Fruit fly (Drosophila melanogaster) whole organism, embryonic: ENCODE measurements around the gene CG32176.
A peak's percentile ranks its signal among the peaks of the same experiment; 100 is the strongest.

ENCODE experiments used
- ATbp ChIP-seq: fragments of 200-800 bp; sonication (Bioruptor generic); optimal IDR thresholded peaks from 2 replicates; lab custom pipeline; 2017; ENCODE audit warnings: missing biosample characterization, mild to moderate bottlenecking, missing genetic modification characterization, missing genetic modification reagents
- B-H1 ChIP-seq: fragments of 200-800 bp; sonication (Bioruptor generic); IDR thresholded peaks from 3 replicates; pipeline ENCODE4 v1.3.6; 2022; ENCODE audit warnings: missing biosample characterization, missing genetic modification characterization
- Bdp1 ChIP-seq: fragments of 200-800 bp; sonication (Bioruptor generic); optimal IDR thresholded peaks from 3 replicates; lab custom pipeline; 2016; ENCODE audit warnings: missing biosample characterization, missing genetic modification characterization
- CG11456 ChIP-seq: fragments of 200-800 bp; sonication (Bioruptor generic); IDR thresholded peaks from 3 replicates; pipeline ENCODE4 v1.3.6; 2022; ENCODE audit warnings: missing biosample characterization, missing genetic modification characterization
- CG14667 ChIP-seq: fragments of 200-800 bp; sonication (Bioruptor generic); IDR thresholded peaks from 2 replicates; pipeline ENCODE4 v1.3.6; 2022; ENCODE audit warnings: missing biosample characterization, missing genetic modification characterization
- CG30431 ChIP-seq: fragments of 200-800 bp; sonication (Bioruptor generic); optimal IDR thresholded peaks from 2 replicates; lab custom pipeline; 2017; ENCODE audit warnings: missing biosample characterization, missing genetic modification characterization
- CG3065 ChIP-seq: fragments of 200-800 bp; sonication (Bioruptor generic); optimal IDR thresholded peaks from 2 replicates; lab custom pipeline; 2016; ENCODE audit warnings: missing biosample characterization, missing genetic modification characterization
- CG32772 ChIP-seq: fragments of 200-800 bp; sonication (Bioruptor generic); IDR thresholded peaks from 2 replicates; pipeline ENCODE4 v1.3.6; 2022; ENCODE audit warnings: missing biosample characterization, missing genetic modification characterization
- CG34376 ChIP-seq: fragments of 200-800 bp; sonication (Bioruptor generic); optimal IDR thresholded peaks from 2 replicates; lab custom pipeline; 2018; ENCODE audit warnings: missing biosample characterization, mild to moderate bottlenecking, missing genetic modification characterization
- CG34422 ChIP-seq: fragments of 200-800 bp; sonication (Bioruptor generic); IDR thresholded peaks from 3 replicates; pipeline ENCODE4 v1.3.6; 2022; ENCODE audit warnings: missing biosample characterization, missing genetic modification characterization
- CG3847 ChIP-seq: fragments of 200-800 bp; sonication (Bioruptor generic); IDR thresholded peaks from 2 replicates; pipeline ENCODE4 v1.3.6; 2022; ENCODE audit warnings: missing biosample characterization, missing genetic modification characterization
- CG4617 ChIP-seq: fragments of 200-800 bp; sonication (Bioruptor generic); optimal IDR thresholded peaks from 3 replicates; lab custom pipeline; 2016; ENCODE audit warnings: missing biosample characterization, missing genetic modification characterization, borderline replicate concordance
- CG6175 ChIP-seq: fragments of 200-800 bp; sonication (Bioruptor generic); IDR thresholded peaks from 3 replicates; pipeline ENCODE4 v1.3.6; 2022; ENCODE audit warnings: missing biosample characterization, missing genetic modification characterization
- CG8388 ChIP-seq: fragments of 200-800 bp; sonication (Bioruptor generic); optimal IDR thresholded peaks from 2 replicates; lab custom pipeline; 2019; ENCODE audit warnings: missing biosample characterization, mild to moderate bottlenecking, missing genetic modification characterization, moderate library complexity
- Deaf1 ChIP-seq: fragments of 200-800 bp; optimal IDR thresholded peaks from 3 replicates; lab custom pipeline; 2019; ENCODE audit warnings: missing biosample characterization, mild to moderate bottlenecking, missing genetic modification characterization, moderate library complexity
- Dfd ChIP-seq, 2 experiments: fragments of >200 bp; optimal IDR thresholded peaks; 2 replicates each; lab custom pipeline; 2017; ENCODE audit warnings: missing biosample characterization in 2 of 2, missing genetic modification characterization in 2 of 2
- Dll ChIP-seq: fragments of 200-800 bp; sonication (Bioruptor generic); IDR thresholded peaks from 4 replicates; pipeline ENCODE4 v1.3.6; 2022; ENCODE audit warnings: missing biosample characterization, missing genetic modification characterization; ENCODE audit not compliant: partially characterized antibody
- ERR ChIP-seq: fragments of 200-800 bp; sonication (Bioruptor generic); optimal IDR thresholded peaks from 2 replicates; lab custom pipeline; 2016; ENCODE audit warnings: missing biosample characterization, missing genetic modification characterization
- Ets65A ChIP-seq: fragments of 200-800 bp; sonication (Bioruptor generic); peaks from one replicate; lab custom pipeline; 2016; ENCODE audit warnings: missing biosample characterization, missing genetic modification characterization
- Hr51 ChIP-seq, 2 experiments: fragments of 200-800 bp; sonication (Bioruptor generic); optimal IDR thresholded peaks; 2 replicates in 1 of 2; 3 replicates in 1 of 2; lab custom pipeline; 2016 to 2018; ENCODE audit warnings: missing biosample characterization in 2 of 2, missing genetic modification characterization in 2 of 2, mild to moderate bottlenecking in 1 of 2, moderate library complexity in 1 of 2
- Kr ChIP-seq: fragments of 200-800 bp; sonication (Bioruptor generic); optimal IDR thresholded peaks from 2 replicates; lab custom pipeline; 2017; ENCODE audit warnings: missing biosample characterization, mild to moderate bottlenecking, missing genetic modification characterization
- Lpt ChIP-seq: fragments of >200 bp; optimal IDR thresholded peaks from 2 replicates; lab custom pipeline; 2018; ENCODE audit warnings: missing biosample characterization, missing genetic modification characterization
- Max ChIP-seq: fragments of 200-800 bp; sonication (Bioruptor generic); optimal IDR thresholded peaks from 2 replicates; lab custom pipeline; 2016; ENCODE audit warnings: missing biosample characterization, mild to moderate bottlenecking, missing genetic modification characterization
- Med ChIP-seq: fragments of 200-800 bp; sonication (Bioruptor generic); peaks from one replicate; lab custom pipeline; 2016; ENCODE audit warnings: missing biosample characterization, missing genetic modification characterization, mild to moderate bottlenecking, inconsistent platforms, moderate library complexity
- Myb ChIP-seq: fragments of 200-800 bp; sonication (Bioruptor generic); optimal IDR thresholded peaks from 2 replicates; lab custom pipeline; 2016; ENCODE audit warnings: missing biosample characterization, missing genetic modification characterization
- Six4 ChIP-seq: fragments of 200-800 bp; sonication (Bioruptor generic); optimal IDR thresholded peaks from 2 replicates; lab custom pipeline; 2016; ENCODE audit warnings: missing biosample characterization, missing genetic modification characterization
- Xrp1 ChIP-seq: fragments of 200-800 bp; sonication (Bioruptor generic); IDR thresholded peaks from 2 replicates; pipeline ENCODE4 v1.3.6; 2022; ENCODE audit warnings: missing biosample characterization, missing genetic modification characterization
- abd-A ChIP-seq: fragments of 200-800 bp; sonication (Bioruptor generic); optimal IDR thresholded peaks from 3 replicates; lab custom pipeline; 2019; ENCODE audit warnings: missing biosample characterization, mild to moderate bottlenecking, missing genetic modification characterization, moderate library complexity
- ac ChIP-seq: fragments of 200-800 bp; sonication (Bioruptor generic); optimal IDR thresholded peaks from 3 replicates; lab custom pipeline; 2017; ENCODE audit warnings: missing biosample characterization, mild to moderate bottlenecking, missing genetic modification characterization
- az2 ChIP-seq: fragments of 200-800 bp; sonication (Bioruptor generic); optimal IDR thresholded peaks from 3 replicates; lab custom pipeline; 2016; ENCODE audit warnings: missing biosample characterization, missing genetic modification characterization
- chinmo ChIP-seq: fragments of 200-800 bp; sonication (Bioruptor generic); IDR thresholded peaks from 4 replicates; pipeline ENCODE4 v1.3.6; 2022; ENCODE audit warnings: missing biosample characterization, missing genetic modification characterization; ENCODE audit not compliant: partially characterized antibody
- ci ChIP-seq: fragments of 200-800 bp; sonication (Bioruptor generic); IDR thresholded peaks from 3 replicates; pipeline ENCODE4 v1.3.6; 2022; ENCODE audit warnings: missing biosample characterization, missing genetic modification characterization
- croc ChIP-seq: fragments of 200-800 bp; sonication (Bioruptor generic); conservative IDR thresholded peaks from 3 replicates; pipeline ENCODE4 v1.3.6; 2022; ENCODE audit warnings: missing biosample characterization, missing genetic modification characterization
- crol ChIP-seq: fragments of 200-800 bp; sonication (Bioruptor generic); IDR thresholded peaks from 2 replicates; pipeline ENCODE4 v1.3.6; 2022; ENCODE audit warnings: missing biosample characterization, missing genetic modification characterization
- dimm ChIP-seq: fragments of 200-800 bp; sonication (Bioruptor generic); IDR thresholded peaks from 2 replicates; pipeline ENCODE4 v1.3.6; 2022; ENCODE audit warnings: missing biosample characterization, missing genetic modification characterization
- gcm2 ChIP-seq: fragments of 200-800 bp; sonication (Bioruptor generic); optimal IDR thresholded peaks from 2 replicates; lab custom pipeline; 2016; ENCODE audit warnings: missing biosample characterization, missing genetic modification characterization
- lbe ChIP-seq: fragments of 200-800 bp; sonication (Bioruptor generic); optimal IDR thresholded peaks from 2 replicates; lab custom pipeline; 2016; ENCODE audit warnings: missing biosample characterization, mild to moderate bottlenecking, missing genetic modification characterization
- prd ChIP-seq, 3 experiments: fragments of >200 bp in 2 of 3; fragments of 200-800 bp in 1 of 3; sonication (Bioruptor generic) in 1 of 3; optimal IDR thresholded peaks in 2 of 3; IDR thresholded peaks in 1 of 3; 2 replicates in 2 of 3; 3 replicates in 1 of 3; pipeline versions ENCODE4 v1.3.6 to Lab custom; 2017 to 2022; ENCODE audit warnings: missing biosample characterization in 1 of 3, missing genetic modification characterization in 1 of 3
- sd ChIP-seq: fragments of 200-800 bp; sonication (Bioruptor generic); optimal IDR thresholded peaks from 3 replicates; lab custom pipeline; 2018; ENCODE audit warnings: missing biosample characterization, mild to moderate bottlenecking, missing genetic modification characterization, moderate library complexity
- sima ChIP-seq: fragments of 200-800 bp; sonication (Bioruptor generic); optimal IDR thresholded peaks from 2 replicates; lab custom pipeline; 2016; ENCODE audit warnings: missing biosample characterization, missing genetic modification characterization
- sr ChIP-seq: fragments of 200-800 bp; sonication (Bioruptor generic); IDR thresholded peaks from 3 replicates; pipeline ENCODE4 v1.3.6; 2022; ENCODE audit warnings: missing biosample characterization, missing genetic modification characterization
- stwl ChIP-seq: fragments of 200-800 bp; sonication (Bioruptor generic); optimal IDR thresholded peaks from 3 replicates; lab custom pipeline; 2018; ENCODE audit warnings: missing biosample characterization, mild to moderate bottlenecking, missing genetic modification characterization, moderate library complexity
- zf30C ChIP-seq: fragments of 200-800 bp; sonication (Bioruptor generic); optimal IDR thresholded peaks from 3 replicates; lab custom pipeline; 2018; ENCODE audit warnings: missing biosample characterization, mild to moderate bottlenecking, missing genetic modification characterization
- zfh1 ChIP-seq: fragments of 200-800 bp; sonication (Bioruptor generic); IDR thresholded peaks from 3 replicates; pipeline ENCODE4 v1.3.6; 2022; ENCODE audit warnings: missing biosample characterization, missing genetic modification characterization

Gene CG32176

dm6 chr3L:17394435-17395017 lies 39.1 kb upstream of the CG32176 start (continued):
- no peak for TF ChIP-seq ac
- no peak for TF ChIP-seq Lpt (GFP tag; lab: Kevin White, UChicago)

- TF ChIP-seq Bdp1 (GFP tag; lab: Kevin White, UChicago) (no peak), Deaf1 (no peak), sd (tag; lab: Kevin White, UChicago) (peak; percentile 7), ERR (no peak), abd-A (peak; percentile 81), Max (GFP tag; lab: Kevin White, UChicago) (no peak), Xrp1 (GFP tag; lab: Robert Waterston, UW) (no peak), az2 (GFP tag; lab: Kevin White, UChicago) (no peak), ci (GFP tag; lab: Robert Waterston, UW) (no peak), Dll (GFP tag; lab: Robert Waterston, UW) (no peak)
- TF ChIP-seq, all 482 proteins: peak for 2
Measured at dm6 chr3L:17399014-17399413, 34.7 kb upstream of the CG32176 start.

dm6 chr3L:17400911-17401310 lies 32.8 kb upstream of the CG32176 start:
- TF ChIP-seq Kr (GFP tag; lab: Kevin White, UChicago) = no peak
- no peak for TF ChIP-seq stwl
- no peak for TF ChIP-seq CG14667 (GFP tag; lab: Robert Waterston, UW)
- TF ChIP-seq CG34376 (GFP tag; lab: Kevin White, UChicago) = no peak
- TF ChIP-seq Six4 (GFP tag; lab: Kevin White, UChicago) = no peak

dm6 chr3L:17401411-17401810 lies 32.3 kb upstream of the CG32176 start:
- TF ChIP-seq CG34422 = no peak
- peak; percentile 34; the same call in 1 of the 2 replicates for TF ChIP-seq crol (GFP tag; lab: Robert Waterston, UW)
- 0 out of 3 replicates have a peak, but pooled peaks have one; percentile 21 for TF ChIP-seq CG6175 (GFP tag; lab: Robert Waterston, UW)
- TF ChIP-seq sr (GFP tag; lab: Robert Waterston, UW) = 0 out of 3 replicates have a peak, but pooled peaks have one; percentile 9
- no peak for TF ChIP-seq Myb
- TF ChIP-seq chinmo (GFP tag; lab: Robert Waterston, UW) = 0 out of 4 replicates have a peak, but pooled peaks have one; percentile 25
- TF ChIP-seq CG11456 (GFP tag; lab: Robert Waterston, UW) = 0 out of 3 replicates have a peak, but pooled peaks have one; percentile 3
- peak; percentile 83 for TF ChIP-seq Ets65A (GFP tag; lab: Kevin White, UChicago)
- TF ChIP-seq Med = peak; percentile 63
- no peak for TF ChIP-seq ATbp (GFP tag; lab: Kevin White, UChicago)
- TF ChIP-seq gcm2 (GFP tag; lab: Kevin White, UChicago) = no peak

- TF ChIP-seq B-H1 (no peak), CG30431 (GFP tag; lab: Kevin White, UChicago) (no peak), Hr51 (GFP tag; optimal IDR thresholded peaks at IDR 0.05; lab: Kevin White, UChicago) (no peak), prd (optimal IDR thresholded peaks at IDR 0.05; lab: Kevin White, UChicago) (no peak), prd (GFP tag; IDR thresholded peaks at IDR 0.05; lab: Robert Waterston, UW) (no peak), CG4617 (GFP tag; lab: Kevin White, UChicago) (no peak), CG8388 (GFP tag; lab: Kevin White, UChicago) (peak; percentile 65), zf30C (GFP tag; lab: Kevin White, UChicago) (no peak), zfh1 (GFP tag; lab: Robert Waterston, UW) (no peak), az2 (GFP tag; lab: Kevin White, UChicago) (no peak), CG3065 (GFP tag; lab: Kevin White, UChicago) (no peak), Ets65A (GFP tag; lab: Kevin White, UChicago) (peak; percentile 91), Dfd (GFP tag; optimal IDR thresholded peaks at IDR 0.05; lab: Kevin White, UChicago) (no peak), CG3847 (GFP tag; lab: Robert Waterston, UW) (no peak), CG32772 (no peak), dimm (GFP tag; lab: Robert Waterston, UW) (0 out of 2 replicates have a peak, but pooled peaks have one; percentile 12), sima (GFP tag; lab: Kevin White, UChicago) (no peak), croc (GFP tag; lab: Robert Waterston, UW) (no peak), lbe (no peak)
Measured at dm6 chr3L:17402399-17402798, 31.3 kb upstream of the CG32176 start.
